Worm (Caenorhabditis elegans): ENCODE data around the gene amdh-1.

Gene amdh-1

DNA sequence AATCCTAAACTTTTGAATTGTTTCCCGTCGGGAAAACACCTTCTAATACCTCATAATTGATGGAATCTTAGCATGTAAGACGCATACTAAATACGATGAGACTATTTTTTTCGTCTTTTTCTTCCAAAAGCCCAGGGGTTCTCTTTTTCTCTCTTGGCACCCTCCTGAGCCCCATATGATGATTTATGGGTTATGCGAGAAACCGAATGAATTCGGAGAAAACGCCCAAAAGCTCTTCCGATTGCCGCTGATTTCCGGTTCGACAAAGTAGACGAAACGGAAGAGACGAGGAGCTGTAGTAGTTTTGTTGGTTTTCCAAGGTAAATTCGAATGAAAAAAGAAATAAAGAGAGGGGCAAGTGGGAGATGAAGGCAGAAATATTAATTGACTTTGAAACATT lies 59.8 kb downstream of the amdh-1 start:
- TF ChIP-seq C34F6.9 (tag; optimal IDR thresholded peaks at IDR 0.05) (no peak), unc-55 (GFP tag; optimal IDR thresholded peaks at IDR 0.05) (peak; percentile 53), unc-62 (GFP tag; optimal IDR thresholded peaks at IDR 0.05) (no peak), mab-5 (tag; optimal IDR thresholded peaks at IDR 0.05) (peak; percentile 90)

DNA sequence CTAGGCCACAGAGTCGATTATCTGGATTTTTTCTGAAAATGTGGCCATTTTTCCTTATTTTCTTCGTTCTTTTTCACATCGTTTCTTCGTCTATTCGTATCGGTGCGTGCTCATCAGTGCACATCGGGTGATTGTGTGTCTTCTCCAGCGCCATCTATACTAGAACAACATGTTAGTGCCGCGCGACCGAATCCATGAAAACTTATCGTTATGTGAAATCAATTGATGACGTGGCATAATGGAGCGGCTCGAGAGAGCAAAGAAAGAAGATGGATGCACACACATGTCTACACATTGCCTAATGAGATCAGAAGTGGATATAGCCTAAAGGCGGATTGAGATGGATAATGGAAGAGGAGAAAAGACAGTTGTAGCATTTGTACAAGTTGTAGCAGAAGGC lies 60.6 kb downstream of the amdh-1 start:
- TF ChIP-seq crh-2 (tag; optimal IDR thresholded peaks at IDR 0.05) (peak; percentile 35), unc-55 (GFP tag; optimal IDR thresholded peaks at IDR 0.05) (no peak)

DNA sequence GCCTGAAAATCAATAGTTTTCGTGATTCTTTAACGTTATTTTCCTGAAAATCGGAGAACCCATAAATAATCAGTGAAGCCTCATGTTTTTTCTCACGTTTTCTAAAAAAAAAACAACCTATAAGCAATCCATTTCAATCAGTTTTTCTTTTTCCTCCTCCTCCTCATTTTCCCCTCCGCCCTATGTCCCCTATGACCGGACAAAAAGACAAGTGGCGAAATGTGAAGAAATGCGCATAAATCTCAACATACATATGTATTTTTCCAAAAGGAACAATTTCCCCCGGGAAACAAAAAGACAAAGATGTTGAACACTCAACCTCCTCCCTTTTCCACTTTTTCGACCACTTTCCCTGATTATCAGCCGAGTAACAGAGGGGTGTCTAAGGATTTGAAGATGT lies 63.9 kb downstream of the amdh-1 start:
- no peak for TF ChIP-seq elt-3 (tag; optimal IDR thresholded peaks at IDR 0.05)
- TF ChIP-seq mbf-1 (tag; optimal IDR thresholded peaks at IDR 0.05), result no peak
- no peak for TF ChIP-seq ZK546.5 (tag; optimal IDR thresholded peaks at IDR 0.05)
- no peak for TF ChIP-seq lin-11 (tag; optimal IDR thresholded peaks at IDR 0.05)
- TF ChIP-seq elt-1 (tag; optimal IDR thresholded peaks at IDR 0.05), result no peak
- no peak for TF ChIP-seq ztf-1 (GFP tag; conservative IDR thresholded peaks at IDR 0.05)
- no peak for TF ChIP-seq ztf-4 (tag; optimal IDR thresholded peaks at IDR 0.05)
- TF ChIP-seq alr-1 (tag; optimal IDR thresholded peaks at IDR 0.05), result no peak
- no peak for TF ChIP-seq nhr-10 (tag; optimal IDR thresholded peaks at IDR 0.05)
- TF ChIP-seq fos-1 (tag; optimal IDR thresholded peaks at IDR 0.05), result no peak
- TF ChIP-seq sma-3 (GFP tag; optimal IDR thresholded peaks at IDR 0.05), result no peak
- no peak for TF ChIP-seq R02D3.7 (tag; optimal IDR thresholded peaks at IDR 0.05)
- no peak for TF ChIP-seq gmeb-1 (tag; optimal IDR thresholded peaks at IDR 0.05)
- TF ChIP-seq nhr-11 (tag; optimal IDR thresholded peaks at IDR 0.05), result no peak
- no peak for TF ChIP-seq mab-5 (tag; optimal IDR thresholded peaks at IDR 0.05)

DNA sequence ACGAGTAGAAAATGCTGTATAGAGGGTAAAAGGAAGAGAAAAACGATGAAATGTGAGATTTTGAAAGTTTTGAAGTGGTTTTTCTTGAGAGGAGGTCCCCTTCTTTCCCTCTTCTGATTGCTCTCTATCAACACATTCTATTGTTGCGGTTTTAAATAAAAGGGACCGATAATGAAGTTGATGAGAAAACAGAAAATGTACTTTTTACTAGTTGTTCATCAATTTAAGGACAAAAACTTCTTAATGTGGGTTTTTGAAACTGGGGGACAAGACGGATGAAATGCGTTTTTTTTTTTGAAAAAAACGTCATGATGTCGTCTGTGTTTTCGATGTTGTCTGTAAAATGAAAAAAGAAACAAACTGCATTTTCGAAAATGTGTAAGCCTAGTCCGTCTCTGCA lies 65.2 kb downstream of the amdh-1 start:
- TF ChIP-seq lsy-2 (tag; optimal IDR thresholded peaks at IDR 0.05) (no peak), nhr-25 (tag; optimal IDR thresholded peaks at IDR 0.05) (no peak), unc-55 (GFP tag; optimal IDR thresholded peaks at IDR 0.05) (no peak), R02D3.7 (tag; optimal IDR thresholded peaks at IDR 0.05) (no peak), mbf-1 (tag; optimal IDR thresholded peaks at IDR 0.05) (no peak), ceh-82 (tag; optimal IDR thresholded peaks at IDR 0.05) (no peak), ztf-4 (tag; optimal IDR thresholded peaks at IDR 0.05) (no peak), fos-1 (tag; optimal IDR thresholded peaks at IDR 0.05) (no peak)

DNA sequence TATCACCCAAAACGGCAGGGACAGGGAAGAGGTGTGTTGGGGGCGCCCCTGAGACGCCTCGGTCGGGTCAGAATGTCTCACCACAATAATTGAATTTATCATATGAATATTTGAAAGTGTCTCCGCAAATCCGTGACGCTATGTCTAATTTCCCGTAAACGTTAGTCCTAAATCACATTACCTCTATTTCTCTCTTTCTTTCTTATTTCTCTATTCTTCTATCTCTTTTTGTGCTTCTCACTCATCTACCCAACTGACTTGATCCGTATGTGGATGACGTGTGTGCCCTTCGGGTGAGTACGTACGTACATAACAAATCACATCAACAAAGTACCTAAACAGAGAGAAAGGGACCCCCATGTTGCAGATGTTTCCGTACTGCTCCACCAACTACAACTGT lies 65.7 kb downstream of the amdh-1 start:
- TF ChIP-seq nhr-237 (tag; optimal IDR thresholded peaks at IDR 0.05) (no peak), ztf-4 (tag; optimal IDR thresholded peaks at IDR 0.05) (no peak), dmd-4 (tag; optimal IDR thresholded peaks at IDR 0.05) (no peak), lin-11 (tag; optimal IDR thresholded peaks at IDR 0.05) (no peak), skn-1 (tag; optimal IDR thresholded peaks at IDR 0.05) (no peak), sma-9 (GFP tag; optimal IDR thresholded peaks at IDR 0.05) (peak; percentile 71), sma-9 (tag; optimal IDR thresholded peaks at IDR 0.05) (no peak)
